Worm (Caenorhabditis elegans): ENCODE data around the gene gst-12.

The gst-12 gene

ce11 chrII:13640210-13640609 lies 22.3 kb upstream of the gst-12 start (continued):
- TF ChIP-seq egl-27 (tag; optimal IDR thresholded peaks at IDR 0.05) (no peak), mbf-1 (tag; optimal IDR thresholded peaks at IDR 0.05) (no peak), ztf-11 (tag; optimal IDR thresholded peaks at IDR 0.05) (no peak), lin-11 (tag; optimal IDR thresholded peaks at IDR 0.05) (no peak), sma-9 (GFP tag; optimal IDR thresholded peaks at IDR 0.05) (peak; percentile 85), sma-9 (tag; optimal IDR thresholded peaks at IDR 0.05) (no peak), nhr-129 (tag; optimal IDR thresholded peaks at IDR 0.05) (no peak), snpc-4 (tag; optimal IDR thresholded peaks at IDR 0.05) (no peak), ztf-4 (tag; optimal IDR thresholded peaks at IDR 0.05) (no peak), elt-3 (tag; optimal IDR thresholded peaks at IDR 0.05) (no peak), Y55F3AM.14 (GFP tag; optimal IDR thresholded peaks at IDR 0.05) (no peak), ama-1 (optimal IDR thresholded peaks at IDR 0.05) (no peak), lsy-2 (tag; optimal IDR thresholded peaks at IDR 0.05) (peak in 1 of 2 experiments; percentile 38), aly-2 (tag; optimal IDR thresholded peaks at IDR 0.05) (no peak), nhr-21 (tag; optimal IDR thresholded peaks at IDR 0.05) (peak; percentile 7), ztf-1 (GFP tag; conservative IDR thresholded peaks at IDR 0.05) (no peak), nhr-11 (tag; optimal IDR thresholded peaks at IDR 0.05) (no peak), alr-1 (tag; optimal IDR thresholded peaks at IDR 0.05) (no peak), nhr-23 (tag; optimal IDR thresholded peaks at IDR 0.05) (no peak), ZK546.5 (tag; optimal IDR thresholded peaks at IDR 0.05) (no peak), sem-4 (tag; optimal IDR thresholded peaks at IDR 0.05) (no peak), unc-39 (tag; optimal IDR thresholded peaks at IDR 0.05) (no peak)

ce11 chrII:13638576-13638975 lies 20.7 kb upstream of the gst-12 start:
- TF ChIP-seq crh-2 (tag; optimal IDR thresholded peaks at IDR 0.05) (peak; percentile 63), ceh-16 (tag; optimal IDR thresholded peaks at IDR 0.05) (peak; percentile 71), nhr-25 (tag; optimal IDR thresholded peaks at IDR 0.05) (peak; percentile 86), nhr-129 (tag; optimal IDR thresholded peaks at IDR 0.05) (peak; percentile 9), nhr-21 (tag; optimal IDR thresholded peaks at IDR 0.05) (peak; percentile 74), mdl-1 (tag; optimal IDR thresholded peaks at IDR 0.05) (no peak), sma-3 (GFP tag; optimal IDR thresholded peaks at IDR 0.05) (peak; percentile 45), elt-1 (tag; optimal IDR thresholded peaks at IDR 0.05) (peak; percentile 53), peb-1 (tag; optimal IDR thresholded peaks at IDR 0.05) (no peak), F13H6.1 (tag; optimal IDR thresholded peaks at IDR 0.05) (peak; percentile 51), nhr-10 (tag; optimal IDR thresholded peaks at IDR 0.05) (no peak), blmp-1 (tag; optimal IDR thresholded peaks at IDR 0.05; ENCODE audit: insufficient read depth) (peak; percentile 53), fos-1 (tag; optimal IDR thresholded peaks at IDR 0.05) (peak; percentile 67), mab-5 (tag; optimal IDR thresholded peaks at IDR 0.05) (no peak), lsy-2 (tag; optimal IDR thresholded peaks at IDR 0.05) (peak in 1 of 2 experiments; percentile 39), sma-9 (GFP tag; optimal IDR thresholded peaks at IDR 0.05) (peak; percentile 77), sma-9 (tag; optimal IDR thresholded peaks at IDR 0.05) (no peak)

- TF ChIP-seq unc-39 (tag; optimal IDR thresholded peaks at IDR 0.05), result no peak
- TF ChIP-seq sma-9 (GFP tag; optimal IDR thresholded peaks at IDR 0.05), result peak; percentile 51
- TF ChIP-seq sma-9 (tag; optimal IDR thresholded peaks at IDR 0.05), result no peak
Observed at ce11 chrII:13637941-13638489, 20.2 kb upstream of the gst-12 start, which contains the start of gene phdh-1. TSS of gene phdh-1 (minus strand) at chrII:13638480.

- TF ChIP-seq ztf-1 (GFP tag; conservative IDR thresholded peaks at IDR 0.05) (no peak), ama-1 (optimal IDR thresholded peaks at IDR 0.05) (peak; percentile 19), ZK546.5 (tag; optimal IDR thresholded peaks at IDR 0.05) (no peak)
Observed at ce11 chrII:13637464-13637863, 19.6 kb upstream of the gst-12 start.

- TF ChIP-seq lin-39 (tag; optimal IDR thresholded peaks at IDR 0.05) (no peak), nhr-21 (tag; optimal IDR thresholded peaks at IDR 0.05) (peak; percentile 23), ztf-11 (tag; optimal IDR thresholded peaks at IDR 0.05) (no peak), unc-62 (GFP tag; optimal IDR thresholded peaks at IDR 0.05) (no peak), lin-11 (tag; optimal IDR thresholded peaks at IDR 0.05) (no peak), mdl-1 (tag; optimal IDR thresholded peaks at IDR 0.05) (no peak), C34F6.9 (tag; optimal IDR thresholded peaks at IDR 0.05) (no peak), zag-1 (tag; optimal IDR thresholded peaks at IDR 0.05) (no peak), crh-2 (tag; optimal IDR thresholded peaks at IDR 0.05) (no peak), snpc-4 (tag; optimal IDR thresholded peaks at IDR 0.05) (no peak), nhr-10 (tag; optimal IDR thresholded peaks at IDR 0.05) (no peak), F13H6.1 (tag; optimal IDR thresholded peaks at IDR 0.05) (no peak), ztf-4 (tag; optimal IDR thresholded peaks at IDR 0.05) (no peak), Y55F3AM.14 (GFP tag; optimal IDR thresholded peaks at IDR 0.05) (no peak), mbf-1 (tag; optimal IDR thresholded peaks at IDR 0.05) (no peak), sma-9 (GFP tag; optimal IDR thresholded peaks at IDR 0.05) (no peak), sma-9 (tag; optimal IDR thresholded peaks at IDR 0.05) (no peak), ZK546.5 (tag; optimal IDR thresholded peaks at IDR 0.05) (no peak), elt-3 (tag; optimal IDR thresholded peaks at IDR 0.05) (no peak), gmeb-1 (tag; optimal IDR thresholded peaks at IDR 0.05) (no peak), sma-3 (GFP tag; optimal IDR thresholded peaks at IDR 0.05) (no peak), egl-27 (tag; optimal IDR thresholded peaks at IDR 0.05) (no peak), nhr-25 (tag; optimal IDR thresholded peaks at IDR 0.05) (peak; percentile 34), nhr-237 (tag; optimal IDR thresholded peaks at IDR 0.05) (no peak), nhr-23 (tag; optimal IDR thresholded peaks at IDR 0.05) (no peak), alr-1 (tag; optimal IDR thresholded peaks at IDR 0.05) (no peak), ama-1 (optimal IDR thresholded peaks at IDR 0.05) (peak; percentile 77), skn-1 (tag; optimal IDR thresholded peaks at IDR 0.05) (no peak), blmp-1 (tag; optimal IDR thresholded peaks at IDR 0.05; ENCODE audit: insufficient read depth) (peak; percentile 8), ceh-16 (tag; optimal IDR thresholded peaks at IDR 0.05) (no peak), dmd-4 (tag; optimal IDR thresholded peaks at IDR 0.05) (no peak)
Observed at ce11 chrII:13636596-13636995, 18.7 kb upstream of the gst-12 start.

All from whole organism, L2 larva.